Worm (Caenorhabditis elegans) whole organism, young adult: ENCODE measurements around the gene ctsa-1.1.

Experiments used
- B0261.1 ChIP-seq: sonication (generic microtip); optimal IDR thresholded peaks from 2 replicates; lab custom pipeline; 2016; ENCODE audit warnings: mild to moderate bottlenecking, missing genetic modification characterization, moderate library complexity, missing compliant biosample characterization
- B0336.3 ChIP-seq: fragments of 200-800 bp; sonication (Bioruptor generic); IDR thresholded peaks from 2 replicates; pipeline ENCODE4 v1.3.6; 2022; ENCODE audit warnings: missing genetic modification characterization, missing compliant biosample characterization
- C17E4.6 ChIP-seq: fragments of 200-800 bp; sonication (Bioruptor generic); IDR thresholded peaks from 2 replicates; pipeline ENCODE4 v1.3.6; 2022; ENCODE audit warnings: missing genetic modification reagents, missing genetic modification characterization, missing compliant biosample characterization
- F33H1.4 ChIP-seq: fragments of 200-800 bp; sonication (Bioruptor generic); IDR thresholded peaks from 2 replicates; pipeline ENCODE4 v1.3.6; 2022; ENCODE audit warnings: missing genetic modification reagents, missing genetic modification characterization, missing compliant biosample characterization
- F49E8.2 ChIP-seq: sonication (generic microtip); optimal IDR thresholded peaks from 3 replicates; lab custom pipeline; 2017; ENCODE audit warnings: missing genetic modification characterization, mild to moderate bottlenecking, missing compliant biosample characterization, antibody characterized with exemption, moderate library complexity; ENCODE audit not compliant: insufficient read depth
- F55B11.4 ChIP-seq: sonication (generic microtip); optimal IDR thresholded peaks from 2 replicates; lab custom pipeline; 2016; ENCODE audit warnings: missing compliant biosample characterization, missing genetic modification characterization, borderline replicate concordance; ENCODE audit not compliant: insufficient read depth
- K11D2.4 ChIP-seq: fragments of 200-800 bp; sonication (Bioruptor generic); IDR thresholded peaks from 2 replicates; pipeline ENCODE4 v1.3.6; 2022; ENCODE audit warnings: missing genetic modification reagents, missing genetic modification characterization, missing compliant biosample characterization
- T26A5.8 ChIP-seq: sonication (generic microtip); optimal IDR thresholded peaks from 2 replicates; lab custom pipeline; 2016; ENCODE audit warnings: missing genetic modification characterization, missing compliant biosample characterization
- Y67H2A.10 ChIP-seq: fragments of 200-800 bp; sonication (Bioruptor generic); conservative IDR thresholded peaks from 2 replicates; pipeline ENCODE4 v1.3.6; 2022; ENCODE audit warnings: missing genetic modification reagents, missing genetic modification characterization, missing compliant biosample characterization
- Y79H2A.3 ChIP-seq: fragments of 200-800 bp; sonication (Bioruptor generic); conservative IDR thresholded peaks from 2 replicates; pipeline ENCODE4 v1.3.6; 2022; ENCODE audit warnings: missing genetic modification reagents, missing genetic modification characterization, missing compliant biosample characterization
- atf-7 ChIP-seq: sonication (generic microtip); optimal IDR thresholded peaks from 2 replicates; lab custom pipeline; 2017; ENCODE audit warnings: mild to moderate bottlenecking, missing genetic modification characterization, missing compliant biosample characterization
- attf-5 ChIP-seq: fragments of 200-800 bp; sonication (Bioruptor generic); optimal IDR thresholded peaks from 2 replicates; lab custom pipeline; 2018; ENCODE audit warnings: mild to moderate bottlenecking, missing genetic modification characterization, missing compliant biosample characterization
- cebp-2 ChIP-seq: fragments of 200-800 bp; sonication (Bioruptor generic); IDR thresholded peaks from 2 replicates; pipeline ENCODE4 v1.3.6; 2022; ENCODE audit warnings: missing genetic modification characterization, missing compliant biosample characterization
- ceh-100 ChIP-seq: fragments of 200-800 bp; sonication (Bioruptor generic); IDR thresholded peaks from 2 replicates; pipeline ENCODE4 v1.3.6; 2022; ENCODE audit warnings: missing genetic modification reagents, missing genetic modification characterization, missing compliant biosample characterization
- ceh-58 ChIP-seq: fragments of 200-800 bp; sonication (Bioruptor generic); IDR thresholded peaks from 2 replicates; pipeline ENCODE4 v1.3.6; 2022; ENCODE audit warnings: missing genetic modification characterization, missing compliant biosample characterization
- ceh-79 ChIP-seq: sonication (generic microtip); optimal IDR thresholded peaks from 2 replicates; lab custom pipeline; 2017; ENCODE audit warnings: mild to moderate bottlenecking, missing genetic modification characterization, missing compliant biosample characterization
- chd-7 ChIP-seq: sonication (generic microtip); optimal IDR thresholded peaks from 2 replicates; lab custom pipeline; 2016; ENCODE audit warnings: mild to moderate bottlenecking, missing genetic modification characterization, moderate library complexity, missing compliant biosample characterization
- dox-1 ChIP-seq: fragments of 200-800 bp; sonication (Bioruptor generic); IDR thresholded peaks from 2 replicates; pipeline ENCODE4 v1.3.6; 2022; ENCODE audit warnings: missing genetic modification reagents, missing genetic modification characterization, missing compliant biosample characterization
- dpff-1 ChIP-seq: sonication (generic microtip); optimal IDR thresholded peaks from 2 replicates; lab custom pipeline; 2017; ENCODE audit warnings: mild to moderate bottlenecking, missing genetic modification characterization, missing compliant biosample characterization
- egl-18 ChIP-seq: fragments of 200-800 bp; sonication (Bioruptor generic); IDR thresholded peaks from 2 replicates; pipeline ENCODE4 v1.3.6; 2022; ENCODE audit warnings: missing genetic modification reagents, missing genetic modification characterization, missing compliant biosample characterization
- egl-44 ChIP-seq: fragments of 200-800 bp; sonication (Bioruptor generic); IDR thresholded peaks from 2 replicates; pipeline ENCODE4 v1.3.6; 2022; ENCODE audit warnings: missing genetic modification reagents, missing genetic modification characterization, missing compliant biosample characterization
- fkh-3 ChIP-seq: sonication (generic microtip); optimal IDR thresholded peaks from 2 replicates; lab custom pipeline; 2016; ENCODE audit warnings: mild to moderate bottlenecking, missing genetic modification characterization, missing compliant biosample characterization
- gei-17 ChIP-seq: fragments of 200-800 bp; sonication (Bioruptor generic); optimal IDR thresholded peaks from 2 replicates; lab custom pipeline; 2018; ENCODE audit warnings: mild to moderate bottlenecking, missing genetic modification characterization, missing compliant biosample characterization
- him-1 ChIP-seq: sonication (generic microtip); optimal IDR thresholded peaks from 2 replicates; lab custom pipeline; 2016; ENCODE audit warnings: missing genotype, missing genetic modification reagents, missing genetic modification characterization, missing compliant biosample characterization
- hlh-26 ChIP-seq: fragments of 200-800 bp; sonication (Bioruptor generic); conservative IDR thresholded peaks from 2 replicates; pipeline ENCODE4 v1.3.6; 2022; ENCODE audit warnings: missing genetic modification reagents, missing genetic modification characterization, missing compliant biosample characterization
- hmg-1.2 ChIP-seq: fragments of 200-800 bp; sonication (Bioruptor generic); IDR thresholded peaks from 2 replicates; pipeline ENCODE4 v1.3.6; 2022; ENCODE audit warnings: missing genetic modification reagents, missing genetic modification characterization, missing compliant biosample characterization
- hrde-1 ChIP-seq: sonication (generic microtip); optimal IDR thresholded peaks from 2 replicates; lab custom pipeline; 2016; ENCODE audit warnings: missing genetic modification characterization, mild to moderate bottlenecking, missing compliant biosample characterization, moderate library complexity, missing genotype, missing genetic modification reagents, borderline replicate concordance
- lag-1 ChIP-seq: fragments of 200-800 bp; sonication (Bioruptor generic); IDR thresholded peaks from 2 replicates; pipeline ENCODE4 v1.3.6; 2022; ENCODE audit warnings: missing genetic modification reagents, missing genetic modification characterization, missing compliant biosample characterization
- let-526 ChIP-seq: fragments of 200-800 bp; sonication (Bioruptor generic); IDR thresholded peaks from 2 replicates; pipeline ENCODE4 v1.3.6; 2022; ENCODE audit warnings: missing genetic modification reagents, missing genetic modification characterization, missing compliant biosample characterization
- let-607 ChIP-seq, 2 experiments: fragments of 200-800 bp in 1 of 2; sonication (Bioruptor generic) in 1 of 2; sonication (generic microtip) in 1 of 2; optimal IDR thresholded peaks; 2 replicates each; lab custom pipeline; 2016 to 2018; ENCODE audit warnings: mild to moderate bottlenecking in 2 of 2, missing compliant biosample characterization in 2 of 2, missing genetic modification characterization in 2 of 2, moderate library complexity in 2 of 2, missing genotype in 1 of 2
- lin-35 ChIP-seq, 3 experiments: fragments of 150-350 bp in 2 of 3; sonication (generic microtip) in 1 of 3; optimal IDR thresholded peaks; 2 replicates each; lab custom pipeline; 2014 to 2018; ENCODE audit warnings: missing biosample characterization in 3 of 3, missing genetic modification characterization in 3 of 3, missing genetic modification reagents in 3 of 3
- lin-40 ChIP-seq: sonication (generic microtip); optimal IDR thresholded peaks from 2 replicates; lab custom pipeline; 2016; ENCODE audit warnings: missing genetic modification characterization, mild to moderate bottlenecking, missing compliant biosample characterization, missing genotype, missing genetic modification reagents
- lin-54 ChIP-seq: fragments of 200-800 bp; sonication (Bioruptor generic); optimal IDR thresholded peaks from 2 replicates; lab custom pipeline; 2018; ENCODE audit warnings: mild to moderate bottlenecking, missing genetic modification characterization, missing compliant biosample characterization
- lir-1 ChIP-seq: fragments of 200-800 bp; sonication (Bioruptor generic); conservative IDR thresholded peaks from 2 replicates; pipeline ENCODE4 v1.3.6; 2022; ENCODE audit warnings: missing genetic modification reagents, missing genetic modification characterization, missing compliant biosample characterization
- mcd-1 ChIP-seq: fragments of 200-800 bp; sonication (Bioruptor generic); IDR thresholded peaks from 2 replicates; pipeline ENCODE4 v1.3.6; 2022; ENCODE audit warnings: missing genetic modification reagents, missing genetic modification characterization, missing compliant biosample characterization
- nfya-2 ChIP-seq: fragments of 200-800 bp; sonication (Bioruptor generic); IDR thresholded peaks from 2 replicates; pipeline ENCODE4 v1.3.6; 2022; ENCODE audit warnings: missing genetic modification reagents, missing genetic modification characterization, missing compliant biosample characterization
- nhr-120 ChIP-seq: fragments of 200-800 bp; sonication (Bioruptor generic); IDR thresholded peaks from 2 replicates; pipeline ENCODE4 v1.3.6; 2022; ENCODE audit warnings: missing genetic modification characterization, missing compliant biosample characterization
- nhr-179 ChIP-seq: sonication (generic microtip); optimal IDR thresholded peaks from 2 replicates; lab custom pipeline; 2016; ENCODE audit warnings: mild to moderate bottlenecking, missing genetic modification characterization, missing compliant biosample characterization
- nhr-80 ChIP-seq: sonication (generic microtip); optimal IDR thresholded peaks from 2 replicates; lab custom pipeline; 2016; ENCODE audit warnings: missing genetic modification characterization, missing compliant biosample characterization
- repo-1 ChIP-seq: sonication (generic microtip); optimal IDR thresholded peaks from 2 replicates; lab custom pipeline; 2017; ENCODE audit warnings: mild to moderate bottlenecking, missing genetic modification characterization, missing compliant biosample characterization
- rpc-1 ChIP-seq, 2 experiments: fragments of 150-350 bp in 1 of 2; sonication (generic microtip) in 1 of 2; optimal IDR thresholded peaks; 2 replicates each; lab custom pipeline; 2014 to 2018; ENCODE audit warnings: missing biosample characterization in 1 of 2, missing genetic modification characterization in 1 of 2, missing genetic modification reagents in 1 of 2, missing genotype in 1 of 2
- sdz-38 ChIP-seq: sonication (generic microtip); optimal IDR thresholded peaks from 2 replicates; lab custom pipeline; 2016; ENCODE audit warnings: missing genotype, missing genetic modification characterization, missing compliant biosample characterization
- unc-62 ChIP-seq: fragments of 150-350 bp; optimal IDR thresholded peaks from 2 replicates; lab custom pipeline; 2014; ENCODE audit warnings: missing biosample characterization, missing genetic modification reagents, missing genetic modification characterization
- xnd-1 ChIP-seq: sonication (generic microtip); optimal IDR thresholded peaks from 2 replicates; lab custom pipeline; 2016; ENCODE audit warnings: missing genotype, missing genetic modification reagents, missing genetic modification characterization, missing compliant biosample characterization
- zfh-2 ChIP-seq: fragments of 200-800 bp; sonication (Bioruptor generic); conservative IDR thresholded peaks from 2 replicates; pipeline ENCODE4 v1.3.6; 2022; ENCODE audit warnings: missing genetic modification reagents, missing genetic modification characterization, missing compliant biosample characterization
- ztf-22 ChIP-seq: fragments of 200-800 bp; sonication (Bioruptor generic); optimal IDR thresholded peaks from 2 replicates; lab custom pipeline; 2018; ENCODE audit warnings: mild to moderate bottlenecking, missing genetic modification characterization, moderate library complexity, missing compliant biosample characterization
- ztf-25 ChIP-seq: fragments of 200-800 bp; sonication (Bioruptor generic); IDR thresholded peaks from 2 replicates; pipeline ENCODE4 v1.3.6; 2022; ENCODE audit warnings: missing genetic modification reagents, missing genetic modification characterization, missing compliant biosample characterization
- ztf-26 ChIP-seq: sonication (generic microtip); optimal IDR thresholded peaks from 2 replicates; lab custom pipeline; 2017; ENCODE audit warnings: missing genetic modification characterization, missing compliant biosample characterization
- ztf-3 ChIP-seq: fragments of 200-800 bp; sonication (Bioruptor generic); optimal IDR thresholded peaks from 2 replicates; lab custom pipeline; 2018; ENCODE audit warnings: mild to moderate bottlenecking, missing genetic modification characterization, missing compliant biosample characterization

ctsa-1.1 gene

ce11 chrII:4706359-4706871 is 31.0 kb upstream of the ctsa-1.1 start, which contains the start of the genes F10G7.9 and tsn-1:
Gene F10G7.9 (minus strand): TSS chrII:4706485.
Gene tsn-1 (plus strand): TSS chrII:4706821.
- no peak for TF ChIP-seq ztf-22
- peak; percentile 68 for TF ChIP-seq lin-54 (GFP tag; lab: Kevin White, UChicago)
- peak; percentile 71 for TF ChIP-seq mcd-1 (GFP tag; lab: Robert Waterston, UW)
- no peak for TF ChIP-seq C17E4.6 (GFP tag; lab: Robert Waterston, UW)
- TF ChIP-seq F55B11.4 (tag; lab: Kevin White, UChicago), result no peak
- no peak for TF ChIP-seq T26A5.8 (tag; lab: Kevin White, UChicago)
- TF ChIP-seq lag-1 (GFP tag; lab: Robert Waterston, UW), result no peak
- no peak for TF ChIP-seq sdz-38 (tag; lab: Kevin White, UChicago)
- TF ChIP-seq nhr-120 (GFP tag; lab: Robert Waterston, UW), result no peak
- TF ChIP-seq F49E8.2 (tag; lab: Kevin White, UChicago), result peak; percentile 6
- TF ChIP-seq let-526 (GFP tag; lab: Robert Waterston, UW), result no peak
- TF ChIP-seq dox-1 (GFP tag; lab: Robert Waterston, UW), result peak; percentile 88
- TF ChIP-seq ztf-25 (GFP tag; lab: Robert Waterston, UW), result no peak
- TF ChIP-seq unc-62, result no peak
- TF ChIP-seq nhr-179 (tag; lab: Kevin White, UChicago), result no peak
- TF ChIP-seq K11D2.4, result no peak
- no peak for TF ChIP-seq him-1 (tag; lab: Kevin White, UChicago)
- TF ChIP-seq B0261.1, result no peak
- TF ChIP-seq Y79H2A.3 (GFP tag; lab: Robert Waterston, UW), result no peak
- TF ChIP-seq ceh-79 (tag; lab: Kevin White, UChicago), result no peak
- peak; percentile 92 for TF ChIP-seq F33H1.4 (GFP tag; lab: Robert Waterston, UW)
- TF ChIP-seq repo-1 (tag; lab: Kevin White, UChicago), result no peak
- no peak for TF ChIP-seq hrde-1
- TF ChIP-seq ztf-3 (GFP tag; lab: Kevin White, UChicago), result no peak
- no peak for TF ChIP-seq Y67H2A.10 (GFP tag; lab: Robert Waterston, UW)
- no peak for TF ChIP-seq atf-7 (tag; lab: Kevin White, UChicago)
- peak; percentile 79 for TF ChIP-seq hmg-1.2 (GFP tag; lab: Robert Waterston, UW)
- TF ChIP-seq ceh-58 (GFP tag; lab: Robert Waterston, UW), result no peak
- TF ChIP-seq gei-17, result no peak
- TF ChIP-seq chd-7 (tag; lab: Kevin White, UChicago), result no peak
- TF ChIP-seq lir-1 (GFP tag; lab: Robert Waterston, UW), result no peak
- no peak for TF ChIP-seq cebp-2 (GFP tag; lab: Robert Waterston, UW)
- TF ChIP-seq lin-40 (tag; lab: Kevin White, UChicago), result no peak
- peak in 1 of 3 experiments; percentile 27 for TF ChIP-seq lin-35 (GFP tag; optimal IDR thresholded peaks at IDR 0.05; lab: Kevin White, UChicago)
- TF ChIP-seq ceh-100, result peak; percentile 50; the same call in 1 of the 2 replicates
- TF ChIP-seq xnd-1, result peak; percentile 12
- no peak for TF ChIP-seq dpff-1 (tag; lab: Kevin White, UChicago)
- no peak for TF ChIP-seq egl-44
- no peak for TF ChIP-seq fkh-3 (tag; lab: Kevin White, UChicago)
- TF ChIP-seq rpc-1 (optimal IDR thresholded peaks at IDR 0.05; lab: Kevin White, UChicago), result no peak
- TF ChIP-seq rpc-1 (tag; optimal IDR thresholded peaks at IDR 0.05; lab: Kevin White, UChicago), result no peak
- no peak for TF ChIP-seq B0336.3 (GFP tag; lab: Robert Waterston, UW)
- no peak for TF ChIP-seq zfh-2 (GFP tag; lab: Robert Waterston, UW)
- peak; percentile 98 to 99 for TF ChIP-seq let-607 (tag; optimal IDR thresholded peaks at IDR 0.05; lab: Kevin White, UChicago)
- peak; percentile 77 for TF ChIP-seq nhr-80
- TF ChIP-seq attf-5 (GFP tag; lab: Kevin White, UChicago), result peak; percentile 58
- no peak for TF ChIP-seq egl-18 (GFP tag; lab: Robert Waterston, UW)
- TF ChIP-seq nfya-2 (GFP tag; lab: Robert Waterston, UW), result no peak
- no peak for TF ChIP-seq ztf-26 (tag; lab: Kevin White, UChicago)
- TF ChIP-seq hlh-26 (GFP tag; lab: Robert Waterston, UW), result no peak
